Worm (Caenorhabditis elegans) whole organism, late embryonic: ENCODE data around the gene K10B3.1.

Experiments
- ama-1 ChIP-seq: fragments of 150-350 bp; optimal IDR thresholded peaks from 2 replicates; lab custom pipeline; 2014
- mec-3 ChIP-seq: sonication (generic microtip); optimal IDR thresholded peaks from 2 replicates; lab custom pipeline; 2016; ENCODE audit warnings: borderline replicate concordance, missing genetic modification characterization, missing compliant biosample characterization

DNA sequence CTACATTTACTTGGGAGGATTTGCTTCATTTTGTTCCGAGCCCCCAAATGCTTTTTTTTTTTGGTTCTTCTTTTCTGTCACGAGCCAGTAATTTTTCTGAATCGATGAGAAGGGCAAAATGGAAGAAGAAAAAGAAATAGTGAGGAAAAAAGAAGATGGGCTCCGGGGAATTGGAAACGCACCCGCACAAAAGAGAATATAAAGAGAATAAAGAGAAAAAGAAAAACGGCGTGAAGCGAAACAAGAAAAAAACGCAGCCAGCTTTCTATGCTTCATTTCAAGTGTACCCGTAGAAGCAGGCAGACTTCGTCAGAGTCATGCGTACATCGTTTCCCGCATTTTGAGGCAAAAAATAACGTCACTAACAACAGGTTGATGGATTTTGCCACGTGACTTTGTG is 24.2 kb upstream of the K10B3.1 start:
- no peak for TF ChIP-seq mec-3 (tag; lab: Kevin White, UChicago)
- no peak for TF ChIP-seq ama-1 (lab: Kevin White, UChicago)
